Fruit fly (Drosophila melanogaster): ENCODE measurements around the gene Stat92E.
A peak's percentile ranks its signal among the peaks of the same experiment; 100 is the strongest.

Gene Stat92E

DNA sequence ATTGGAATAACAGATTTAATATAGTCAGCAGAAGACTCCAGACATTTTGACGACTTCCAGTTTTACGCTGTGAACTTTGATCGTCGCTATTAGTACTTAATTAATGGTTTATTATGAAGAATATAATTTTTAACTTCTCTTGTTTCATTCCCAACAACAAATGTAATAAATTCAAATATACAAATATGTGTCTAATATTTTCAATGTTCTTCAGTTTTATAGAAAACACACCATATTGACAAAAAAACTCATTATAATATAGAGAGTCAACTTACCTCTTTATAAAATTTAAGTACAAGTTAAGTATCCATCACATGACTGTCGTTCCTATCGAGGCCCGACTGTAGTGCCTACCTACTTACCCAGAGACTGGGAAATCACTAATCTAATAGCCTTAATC is 21.2 kb upstream of the Stat92E start:
- no peak for TF ChIP-seq CG14711 (tag; optimal IDR thresholded peaks at IDR 0.05)
- no peak for TF ChIP-seq cic (GFP tag; optimal IDR thresholded peaks at IDR 0.05)
- TF ChIP-seq pad (GFP tag; optimal IDR thresholded peaks at IDR 0.05): no peak
- no peak for TF ChIP-seq ovo (GFP tag; optimal IDR thresholded peaks at IDR 0.05)
- TF ChIP-seq cnc (optimal IDR thresholded peaks at IDR 0.05): no peak
- TF ChIP-seq CG1620 (GFP tag; optimal IDR thresholded peaks at IDR 0.05): no peak
- TF ChIP-seq bab1 (GFP tag; optimal IDR thresholded peaks at IDR 0.05): no peak
- no peak for TF ChIP-seq CG33017 (tag; optimal IDR thresholded peaks at IDR 0.05)
- no peak for TF ChIP-seq tj (GFP tag; optimal IDR thresholded peaks at IDR 0.05)
- no peak for TF ChIP-seq Mnt (GFP tag; optimal IDR thresholded peaks at IDR 0.05)
- no peak for TF ChIP-seq CG5204 (GFP tag; optimal IDR thresholded peaks at IDR 0.05)
- no peak for TF ChIP-seq Hr96 (GFP tag; optimal IDR thresholded peaks at IDR 0.05)
- no peak for TF ChIP-seq CG12768 (GFP tag; optimal IDR thresholded peaks at IDR 0.05)

DNA sequence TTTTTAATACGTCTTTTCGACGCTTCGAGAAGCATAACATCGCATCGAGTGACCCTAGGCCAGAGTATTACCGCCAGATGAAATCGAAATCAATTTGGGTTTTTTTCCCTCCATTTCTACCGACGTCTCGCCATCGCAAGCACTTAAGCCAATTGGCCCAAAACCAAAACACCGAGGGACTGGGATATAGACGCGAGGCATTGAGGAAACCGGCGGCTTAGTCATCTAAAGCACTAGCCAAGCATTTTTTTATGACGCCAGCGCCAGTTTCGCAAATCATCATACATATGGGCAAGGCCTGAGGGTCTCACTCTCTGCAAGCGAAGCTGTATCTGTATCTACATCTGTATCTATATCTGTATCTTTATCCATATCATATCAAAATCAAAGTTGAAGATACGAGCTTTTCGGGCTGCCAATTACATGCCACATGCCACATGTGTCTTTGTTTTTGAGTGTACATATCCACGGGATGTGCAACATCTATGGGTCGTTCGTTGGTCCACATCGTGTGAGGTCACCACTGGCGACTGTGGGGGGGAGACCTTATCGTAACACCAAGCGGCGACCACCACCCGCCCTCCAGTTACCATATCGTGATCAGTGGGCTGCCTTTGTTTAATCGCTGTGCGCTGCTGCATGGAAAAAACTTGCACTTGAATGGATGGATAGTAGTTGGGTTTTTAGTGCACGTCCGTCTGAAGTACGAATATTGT is 15.6 kb upstream of the Stat92E start:
- no peak for TF ChIP-seq Hr96 (GFP tag; optimal IDR thresholded peaks at IDR 0.05)
- no peak for TF ChIP-seq CG11617 (GFP tag; optimal IDR thresholded peaks at IDR 0.05)
- TF ChIP-seq cic (GFP tag; optimal IDR thresholded peaks at IDR 0.05): no peak
- no peak for TF ChIP-seq CG14711 (tag; optimal IDR thresholded peaks at IDR 0.05)
- no peak for TF ChIP-seq CG33017 (tag; optimal IDR thresholded peaks at IDR 0.05)
- TF ChIP-seq ovo (GFP tag; optimal IDR thresholded peaks at IDR 0.05): no peak
- no peak for TF ChIP-seq toe (GFP tag; optimal IDR thresholded peaks at IDR 0.05)
- TF ChIP-seq pad (GFP tag; optimal IDR thresholded peaks at IDR 0.05): no peak
- TF ChIP-seq CG7045 (GFP tag; optimal IDR thresholded peaks at IDR 0.05): no peak
- no peak for TF ChIP-seq kay (GFP tag; ENCODE audit: borderline replicate concordance)
- TF ChIP-seq CG1620 (GFP tag; optimal IDR thresholded peaks at IDR 0.05): no peak
- no peak for TF ChIP-seq tj (GFP tag; optimal IDR thresholded peaks at IDR 0.05)
- no peak for TF ChIP-seq Clk (GFP tag; optimal IDR thresholded peaks at IDR 0.05)
- no peak for TF ChIP-seq CG5204 (GFP tag; optimal IDR thresholded peaks at IDR 0.05)
- no peak for TF ChIP-seq CG12768 (GFP tag; optimal IDR thresholded peaks at IDR 0.05)
- no peak for TF ChIP-seq cnc (optimal IDR thresholded peaks at IDR 0.05)
- TF ChIP-seq CG7101 (tag; optimal IDR thresholded peaks at IDR 0.05): no peak
- TF ChIP-seq Crg-1 (GFP tag; optimal IDR thresholded peaks at IDR 0.05): no peak
- no peak for TF ChIP-seq Mnt (GFP tag; optimal IDR thresholded peaks at IDR 0.05)

- no peak for TF ChIP-seq cnc (optimal IDR thresholded peaks at IDR 0.05)
- TF ChIP-seq tj (GFP tag; optimal IDR thresholded peaks at IDR 0.05): peak; percentile 42
These were observed 13.4 kb upstream of the Stat92E start for dm6 chr3R:20565546-20565948.

dm6 chr3R:20563830-20564421 is 11.8 kb upstream of the Stat92E start, which contains the start of gene CG10877:
Gene CG10877 (minus strand): TSS chr3R:20564067.
- TF ChIP-seq CG12768 (GFP tag; optimal IDR thresholded peaks at IDR 0.05) (peak; percentile 36), Mnt (GFP tag; optimal IDR thresholded peaks at IDR 0.05) (peak; percentile 33), ovo (GFP tag; optimal IDR thresholded peaks at IDR 0.05) (no peak)

DNA sequence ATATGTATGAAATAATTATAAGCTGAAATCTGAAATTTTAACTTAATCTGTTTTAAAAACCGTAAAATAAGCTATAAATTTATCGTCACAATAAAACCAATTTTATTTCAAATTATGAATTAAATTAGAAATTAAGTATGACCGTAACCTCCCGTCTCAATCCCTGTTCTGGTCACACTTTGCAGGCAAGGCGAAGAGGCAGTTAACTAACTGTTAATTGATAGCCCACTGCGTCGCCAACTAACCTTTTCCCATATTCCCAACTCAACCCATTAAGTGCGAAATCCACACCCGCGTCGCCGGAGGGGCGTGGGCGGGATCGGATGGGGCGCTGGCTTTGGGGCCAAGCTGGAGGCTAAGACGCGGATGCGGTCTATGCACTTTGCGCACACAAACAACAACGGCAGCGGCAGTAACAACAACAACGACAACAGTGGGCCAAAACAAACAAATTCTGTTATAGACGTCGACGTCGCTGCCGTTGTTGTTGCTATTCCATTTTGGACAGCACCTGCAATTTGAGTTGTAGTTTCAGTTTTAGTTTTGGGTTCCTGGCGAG is 8.6 kb upstream of the Stat92E start, which contains the start of gene CG5191:
Gene CG5191 (plus strand): TSS at position 198 of the 559 bp plus-strand sequence.
- TF ChIP-seq CG12768 (GFP tag; optimal IDR thresholded peaks at IDR 0.05): peak; percentile 19
- no peak for TF ChIP-seq cic (GFP tag; optimal IDR thresholded peaks at IDR 0.05)
- no peak for TF ChIP-seq toe (GFP tag; optimal IDR thresholded peaks at IDR 0.05)
- TF ChIP-seq ovo (GFP tag; optimal IDR thresholded peaks at IDR 0.05): peak; percentile 59
- no peak for TF ChIP-seq CG14711 (tag; optimal IDR thresholded peaks at IDR 0.05)
- TF ChIP-seq pad (GFP tag; optimal IDR thresholded peaks at IDR 0.05): no peak
- TF ChIP-seq Hr96 (GFP tag; optimal IDR thresholded peaks at IDR 0.05): no peak
- no peak for TF ChIP-seq CG7045 (GFP tag; optimal IDR thresholded peaks at IDR 0.05)
- no peak for TF ChIP-seq bab1 (GFP tag; optimal IDR thresholded peaks at IDR 0.05)
- no peak for TF ChIP-seq tj (GFP tag; optimal IDR thresholded peaks at IDR 0.05)
- TF ChIP-seq CG11617 (GFP tag; optimal IDR thresholded peaks at IDR 0.05): peak; percentile 18
- TF ChIP-seq CG5204 (GFP tag; optimal IDR thresholded peaks at IDR 0.05): no peak
- no peak for TF ChIP-seq CG7101 (tag; optimal IDR thresholded peaks at IDR 0.05)
- no peak for TF ChIP-seq CG33017 (tag; optimal IDR thresholded peaks at IDR 0.05)
- TF ChIP-seq Clk (GFP tag; optimal IDR thresholded peaks at IDR 0.05): no peak
- no peak for TF ChIP-seq Mnt (GFP tag; optimal IDR thresholded peaks at IDR 0.05)
- TF ChIP-seq kay (GFP tag; ENCODE audit: borderline replicate concordance): no peak

- TF ChIP-seq cnc (optimal IDR thresholded peaks at IDR 0.05) (no peak), cic (GFP tag; optimal IDR thresholded peaks at IDR 0.05) (no peak), Crg-1 (GFP tag; optimal IDR thresholded peaks at IDR 0.05) (no peak), Hr96 (GFP tag; optimal IDR thresholded peaks at IDR 0.05) (peak; percentile 11), ovo (GFP tag; optimal IDR thresholded peaks at IDR 0.05) (no peak), CG7045 (GFP tag; optimal IDR thresholded peaks at IDR 0.05) (no peak), Clk (GFP tag; optimal IDR thresholded peaks at IDR 0.05) (no peak), kay (GFP tag; ENCODE audit: borderline replicate concordance) (peak; percentile 83), Mnt (GFP tag; optimal IDR thresholded peaks at IDR 0.05) (no peak), CG1620 (GFP tag; optimal IDR thresholded peaks at IDR 0.05) (peak; percentile 15), CG5204 (GFP tag; optimal IDR thresholded peaks at IDR 0.05) (no peak), toe (GFP tag; optimal IDR thresholded peaks at IDR 0.05) (no peak), CG7101 (tag; optimal IDR thresholded peaks at IDR 0.05) (no peak), CG33017 (tag; optimal IDR thresholded peaks at IDR 0.05) (no peak), CG14711 (tag; optimal IDR thresholded peaks at IDR 0.05) (no peak), bab1 (GFP tag; optimal IDR thresholded peaks at IDR 0.05) (no peak), CG11617 (GFP tag; optimal IDR thresholded peaks at IDR 0.05) (peak; percentile 5), CG12768 (GFP tag; optimal IDR thresholded peaks at IDR 0.05) (peak; percentile 27), tj (GFP tag; optimal IDR thresholded peaks at IDR 0.05) (no peak), pad (GFP tag; optimal IDR thresholded peaks at IDR 0.05) (no peak)
These were observed 8.0 kb upstream of the Stat92E start, which contains the start of gene CG15922 for dm6 chr3R:20560019-20560667. Gene CG15922 (minus strand): TSS chr3R:20560280.
